Fruit fly (Drosophila melanogaster) whole organism, embryonic: ENCODE measurements around the gene Sur-8.
A peak's percentile ranks its signal among the peaks of the same experiment; 100 is the strongest.

Experiments
- Antp ChIP-seq: fragments of 200-800 bp; sonication (Bioruptor generic); optimal IDR thresholded peaks from 3 replicates; lab custom pipeline; 2016; ENCODE audit warnings: missing biosample characterization, missing genetic modification characterization
- CG11560 ChIP-seq: fragments of 200-800 bp; sonication (Bioruptor generic); IDR thresholded peaks from 3 replicates; pipeline ENCODE4 v1.3.6; 2022; ENCODE audit warnings: missing biosample characterization, missing genetic modification characterization
- CG12299 ChIP-seq: fragments of 200-800 bp; sonication (Bioruptor generic); optimal IDR thresholded peaks from 2 replicates; lab custom pipeline; 2018; ENCODE audit warnings: missing biosample characterization, mild to moderate bottlenecking, missing genetic modification characterization
- CG12391 ChIP-seq: fragments of 200-800 bp; sonication (Bioruptor generic); optimal IDR thresholded peaks from 3 replicates; lab custom pipeline; 2018; ENCODE audit warnings: missing biosample characterization, mild to moderate bottlenecking, missing genetic modification characterization, moderate library complexity
- CG14050 ChIP-seq: fragments of 200-800 bp; sonication (Bioruptor generic); IDR thresholded peaks from 3 replicates; pipeline ENCODE4 v1.3.6; 2022; ENCODE audit warnings: missing biosample characterization, missing genetic modification characterization
- CG16779 ChIP-seq: fragments of 200-800 bp; sonication (Bioruptor generic); IDR thresholded peaks from 2 replicates; pipeline ENCODE4 v1.3.6; 2022; ENCODE audit warnings: missing biosample characterization, missing genetic modification characterization
- CG18619 ChIP-seq: fragments of 200-800 bp; sonication (Bioruptor generic); optimal IDR thresholded peaks from 3 replicates; lab custom pipeline; 2017; ENCODE audit warnings: missing biosample characterization, mild to moderate bottlenecking, missing genetic modification characterization
- CG31388 ChIP-seq: fragments of 200-800 bp; sonication (Bioruptor generic); optimal IDR thresholded peaks from 2 replicates; lab custom pipeline; 2016; ENCODE audit warnings: missing biosample characterization, missing genetic modification characterization
- CG34422 ChIP-seq: fragments of 200-800 bp; sonication (Bioruptor generic); IDR thresholded peaks from 3 replicates; pipeline ENCODE4 v1.3.6; 2022; ENCODE audit warnings: missing biosample characterization, missing genetic modification characterization
- CG4424 ChIP-seq: fragments of 200-800 bp; sonication (Bioruptor generic); optimal IDR thresholded peaks from 3 replicates; lab custom pipeline; 2016; ENCODE audit warnings: missing biosample characterization, missing genetic modification characterization
- CG4820 ChIP-seq: fragments of 200-800 bp; sonication (Bioruptor generic); optimal IDR thresholded peaks from 3 replicates; lab custom pipeline; 2016; ENCODE audit warnings: missing biosample characterization, missing genetic modification characterization
- CG7786 ChIP-seq: fragments of 200-800 bp; sonication (Bioruptor generic); optimal IDR thresholded peaks from 2 replicates; lab custom pipeline; 2016; ENCODE audit warnings: missing biosample characterization, missing genetic modification characterization
- CG9215 ChIP-seq: fragments of 200-800 bp; sonication (Bioruptor generic); IDR thresholded peaks from 2 replicates; pipeline ENCODE4 v1.3.6; 2022; ENCODE audit warnings: missing biosample characterization, missing genetic modification characterization
- CG9609 ChIP-seq: fragments of 200-800 bp; sonication (Bioruptor generic); optimal IDR thresholded peaks from 3 replicates; lab custom pipeline; 2016; ENCODE audit warnings: missing biosample characterization, missing genetic modification characterization
- Deaf1 ChIP-seq: fragments of 200-800 bp; optimal IDR thresholded peaks from 3 replicates; lab custom pipeline; 2019; ENCODE audit warnings: missing biosample characterization, mild to moderate bottlenecking, missing genetic modification characterization, moderate library complexity
- Drgx ChIP-seq: fragments of 200-800 bp; sonication (Bioruptor generic); IDR thresholded peaks from 2 replicates; pipeline ENCODE4 v1.3.6; 2022; ENCODE audit warnings: missing biosample characterization, missing genetic modification characterization
- E2f1 ChIP-seq: fragments of 200-800 bp; sonication (Bioruptor generic); IDR thresholded peaks from 2 replicates; pipeline ENCODE4 v1.3.6; 2022; ENCODE audit warnings: missing biosample characterization, missing genetic modification characterization
- GATAe ChIP-seq: fragments of 200-800 bp; sonication (Bioruptor generic); conservative IDR thresholded peaks from 2 replicates; pipeline ENCODE4 v1.3.6; 2022; ENCODE audit warnings: missing biosample characterization, missing genetic modification characterization
- HLH3B ChIP-seq: fragments of 200-800 bp; sonication (Bioruptor generic); IDR thresholded peaks from 2 replicates; pipeline ENCODE4 v1.3.6; 2022; ENCODE audit warnings: missing biosample characterization, missing genetic modification characterization
- NC2β ChIP-seq: fragments of 200-800 bp; sonication (Bioruptor generic); optimal IDR thresholded peaks from 2 replicates; lab custom pipeline; 2016; ENCODE audit warnings: missing biosample characterization, missing genetic modification characterization
- NFAT ChIP-seq: fragments of 200-800 bp; sonication (Bioruptor generic); IDR thresholded peaks from 2 replicates; pipeline ENCODE4 v1.3.6; 2022; ENCODE audit warnings: missing biosample characterization, missing genetic modification characterization
- Nf-YB ChIP-seq: fragments of 200-800 bp; sonication (Bioruptor generic); optimal IDR thresholded peaks from 3 replicates; lab custom pipeline; 2019; ENCODE audit warnings: missing biosample characterization, mild to moderate bottlenecking, missing genetic modification characterization, moderate library complexity
- Oli ChIP-seq: fragments of 200-800 bp; sonication (Bioruptor generic); optimal IDR thresholded peaks from 2 replicates; lab custom pipeline; 2018; ENCODE audit warnings: missing biosample characterization, mild to moderate bottlenecking, missing genetic modification characterization, moderate library complexity
- Opbp ChIP-seq: fragments of 200-800 bp; sonication (Bioruptor generic); IDR thresholded peaks from 3 replicates; pipeline ENCODE4 v1.3.6; 2022; ENCODE audit warnings: missing biosample characterization, missing genetic modification characterization; ENCODE audit not compliant: partially characterized antibody
- Pdp1 ChIP-seq, 2 experiments: fragments of 200-800 bp; sonication (Bioruptor generic); optimal IDR thresholded peaks; 3 replicates each; lab custom pipeline; 2016; ENCODE audit warnings: missing biosample characterization in 2 of 2, missing genetic modification characterization in 2 of 2, mild to moderate bottlenecking in 1 of 2, moderate library complexity in 1 of 2
- Stat92E ChIP-seq, 3 experiments: fragments of >200 bp in 2 of 3; fragments of 200-800 bp in 1 of 3; sonication (Bioruptor generic) in 1 of 3; optimal IDR thresholded peaks; 2 replicates each; lab custom pipeline; 2017 to 2019; ENCODE audit warnings: missing biosample characterization in 3 of 3, missing genetic modification characterization in 3 of 3, mild to moderate bottlenecking in 1 of 3, moderate library complexity in 1 of 3
- Tbp ChIP-seq: fragments of >200 bp; optimal IDR thresholded peaks from 2 replicates; lab custom pipeline; 2018; ENCODE audit warnings: missing biosample characterization, missing genetic modification characterization
- Usf ChIP-seq: fragments of 200-800 bp; sonication (Bioruptor generic); optimal IDR thresholded peaks from 2 replicates; lab custom pipeline; 2017; ENCODE audit warnings: missing genotype, missing biosample characterization, missing genetic modification characterization
- br ChIP-seq: fragments of >200 bp; optimal IDR thresholded peaks from 2 replicates; lab custom pipeline; 2017
- cad ChIP-seq: fragments of >200 bp; optimal IDR thresholded peaks from 2 replicates; lab custom pipeline; 2017; ENCODE audit warnings: missing biosample characterization, missing genetic modification characterization
- crol ChIP-seq: fragments of 200-800 bp; sonication (Bioruptor generic); IDR thresholded peaks from 2 replicates; pipeline ENCODE4 v1.3.6; 2022; ENCODE audit warnings: missing biosample characterization, missing genetic modification characterization
- cwo ChIP-seq: fragments of 200-800 bp; sonication (Bioruptor generic); optimal IDR thresholded peaks from 3 replicates; lab custom pipeline; 2017; ENCODE audit warnings: missing biosample characterization, missing genetic modification characterization, mild to moderate bottlenecking, moderate library complexity, missing genetic modification reagents
- emc ChIP-seq: fragments of 200-800 bp; sonication (Bioruptor generic); optimal IDR thresholded peaks from 2 replicates; lab custom pipeline; 2016; ENCODE audit warnings: missing biosample characterization, missing genetic modification characterization
- fd102C ChIP-seq: fragments of 200-800 bp; sonication (Bioruptor generic); optimal IDR thresholded peaks from 2 replicates; lab custom pipeline; 2018; ENCODE audit warnings: missing biosample characterization, mild to moderate bottlenecking, missing genetic modification characterization, moderate library complexity
- fd3F ChIP-seq: fragments of 200-800 bp; sonication (Bioruptor generic); optimal IDR thresholded peaks from 2 replicates; lab custom pipeline; 2018; ENCODE audit warnings: missing biosample characterization, mild to moderate bottlenecking, missing genetic modification characterization, moderate library complexity
- fu2 ChIP-seq: fragments of 200-800 bp; sonication (Bioruptor generic); optimal IDR thresholded peaks from 2 replicates; lab custom pipeline; 2016; ENCODE audit warnings: missing biosample characterization, missing genetic modification characterization
- hbn ChIP-seq: fragments of 200-800 bp; sonication (Bioruptor generic); IDR thresholded peaks from 2 replicates; pipeline ENCODE4 v1.3.6; 2022; ENCODE audit warnings: missing biosample characterization, missing genetic modification characterization; ENCODE audit not compliant: partially characterized antibody
- lov ChIP-seq, 2 experiments: fragments of 200-800 bp in 1 of 2; fragments of >200 bp in 1 of 2; sonication (Bioruptor generic) in 1 of 2; IDR thresholded peaks in 1 of 2; optimal IDR thresholded peaks in 1 of 2; 2 replicates in 1 of 2; 3 replicates in 1 of 2; pipeline versions ENCODE4 v1.3.6 to Lab custom; 2017 to 2022; ENCODE audit warnings: missing biosample characterization in 1 of 2, missing genetic modification characterization in 1 of 2
- nmo ChIP-seq: fragments of 200-800 bp; sonication (Bioruptor generic); optimal IDR thresholded peaks from 2 replicates; lab custom pipeline; 2018; ENCODE audit warnings: missing biosample characterization, mild to moderate bottlenecking, missing genetic modification characterization, moderate library complexity
- nom ChIP-seq: fragments of 200-800 bp; sonication (Bioruptor generic); optimal IDR thresholded peaks from 2 replicates; lab custom pipeline; 2017; ENCODE audit warnings: missing biosample characterization, missing genetic modification characterization, mild to moderate bottlenecking, moderate library complexity, missing genetic modification reagents
- pros ChIP-seq: fragments of 200-800 bp; sonication (Bioruptor generic); optimal IDR thresholded peaks from 3 replicates; lab custom pipeline; 2019; ENCODE audit warnings: missing biosample characterization, mild to moderate bottlenecking, missing genetic modification characterization, moderate library complexity
- psq ChIP-seq: fragments of 200-800 bp; sonication (Bioruptor generic); optimal IDR thresholded peaks from 2 replicates; lab custom pipeline; 2017; ENCODE audit warnings: missing biosample characterization, missing genetic modification characterization
- ro ChIP-seq: fragments of 200-800 bp; sonication (Bioruptor generic); IDR thresholded peaks from 2 replicates; pipeline ENCODE4 v1.3.6; 2022; ENCODE audit warnings: missing biosample characterization, missing genetic modification characterization
- row ChIP-seq: fragments of 200-800 bp; sonication (Bioruptor generic); IDR thresholded peaks from 3 replicates; pipeline ENCODE4 v1.3.6; 2022; ENCODE audit warnings: missing biosample characterization, missing genetic modification characterization
- run ChIP-seq: fragments of 200-800 bp; sonication (Bioruptor generic); optimal IDR thresholded peaks from 3 replicates; lab custom pipeline; 2018; ENCODE audit warnings: missing biosample characterization, mild to moderate bottlenecking, missing genetic modification characterization
- sens-2 ChIP-seq: fragments of 200-800 bp; sonication (Bioruptor generic); IDR thresholded peaks from 2 replicates; pipeline ENCODE4 v1.3.6; 2022; ENCODE audit warnings: missing biosample characterization, missing genetic modification characterization
- sqz ChIP-seq: fragments of 200-800 bp; sonication (Bioruptor generic); optimal IDR thresholded peaks from 3 replicates; lab custom pipeline; 2018; ENCODE audit warnings: missing biosample characterization, mild to moderate bottlenecking, missing genetic modification characterization
- tx ChIP-seq: fragments of 200-800 bp; sonication (Bioruptor generic); optimal IDR thresholded peaks from 2 replicates; lab custom pipeline; 2016; ENCODE audit warnings: missing biosample characterization, missing genetic modification characterization
- wor ChIP-seq: fragments of 200-800 bp; sonication (Bioruptor generic); IDR thresholded peaks from 2 replicates; pipeline ENCODE4 v1.3.6; 2022; ENCODE audit warnings: missing biosample characterization, missing genetic modification characterization

Sur-8 gene

dm6 chr3R:17385329-17386019 lies 16.8 kb downstream of the Sur-8 start (continued):
- TF ChIP-seq Pdp1 (GFP tag; optimal IDR thresholded peaks at IDR 0.05; lab: Kevin White, UChicago) (peak; percentile 34 to 81), Opbp (GFP tag; lab: Robert Waterston, UW) (peak; percentile 72), E2f1 (GFP tag; lab: Robert Waterston, UW) (0 out of 2 replicates have a peak, but pooled peaks have one; percentile 18), hbn (GFP tag; lab: Robert Waterston, UW) (no peak), Antp (peak; percentile 85), emc (GFP tag; lab: Kevin White, UChicago) (no peak), run (tag; lab: Kevin White, UChicago) (no peak), CG12299 (peak; percentile 1), pros (GFP tag; lab: Kevin White, UChicago) (no peak), CG18619 (GFP tag; lab: Kevin White, UChicago) (no peak), lov (optimal IDR thresholded peaks at IDR 0.05; lab: Kevin White, UChicago) (no peak), lov (GFP tag; IDR thresholded peaks at IDR 0.05; lab: Robert Waterston, UW) (peak; percentile 66; the same call in 2 of the 3 replicates), CG4820 (GFP tag; lab: Kevin White, UChicago) (peak; percentile 15), Drgx (GFP tag; lab: Robert Waterston, UW) (peak; percentile 45; the same call in 1 of the 2 replicates), fd3F (GFP tag; lab: Kevin White, UChicago) (peak; percentile 67), CG9215 (GFP tag; lab: Robert Waterston, UW) (0 out of 2 replicates have a peak, but pooled peaks have one; percentile 30), cwo (peak; percentile 64), CG14050 (GFP tag; lab: Robert Waterston, UW) (peak; percentile 20; the same call in 2 of the 3 replicates), fu2 (GFP tag; lab: Kevin White, UChicago) (peak; percentile 61), Oli (tag; lab: Kevin White, UChicago) (peak; percentile 53), CG9609 (GFP tag; lab: Kevin White, UChicago) (peak; percentile 74), fd102C (GFP tag; lab: Kevin White, UChicago) (peak; percentile 24), GATAe (GFP tag; lab: Robert Waterston, UW) (no peak), Nf-YB (GFP tag; lab: Kevin White, UChicago) (no peak), psq (no peak), Deaf1 (tag; lab: Kevin White, UChicago) (peak; percentile 18), CG31388 (GFP tag; lab: Kevin White, UChicago) (no peak), crol (no peak), cad (GFP tag; lab: Kevin White, UChicago) (no peak), CG34422 (GFP tag; lab: Robert Waterston, UW) (no peak; the same call in 2 of the 3 replicates), Stat92E (GFP tag; optimal IDR thresholded peaks at IDR 0.05; lab: Kevin White, UChicago) (no peak), nmo (GFP tag; lab: Kevin White, UChicago) (peak; percentile 35), CG11560 (tag; lab: Robert Waterston, UW) (no peak), CG4424 (GFP tag; lab: Kevin White, UChicago) (peak; percentile 22), CG16779 (GFP tag; lab: Robert Waterston, UW) (0 out of 2 replicates have a peak, but pooled peaks have one; percentile 18), br (lab: Kevin White, UChicago) (no peak), NC2β (GFP tag; lab: Kevin White, UChicago) (peak; percentile 31), HLH3B (GFP tag; lab: Robert Waterston, UW) (peak; percentile 37; the same call in 1 of the 2 replicates), tx (GFP tag; lab: Kevin White, UChicago) (peak; percentile 66), CG7786 (GFP tag; lab: Kevin White, UChicago) (peak; percentile 45), sqz (GFP tag; lab: Kevin White, UChicago) (peak; percentile 93), nom (GFP tag; lab: Kevin White, UChicago) (peak; percentile 47), ro (GFP tag; lab: Robert Waterston, UW) (no peak), wor (GFP tag; lab: Robert Waterston, UW) (no peak), NFAT (GFP tag; lab: Robert Waterston, UW) (peak; percentile 54), Usf (peak; percentile 37), Tbp (no peak), row (GFP tag; lab: Robert Waterston, UW) (peak; percentile 74), sens-2 (GFP tag; lab: Robert Waterston, UW) (no peak), CG12391 (tag; lab: Kevin White, UChicago) (peak; percentile 56)
